Worm (Caenorhabditis elegans): ENCODE measurements around the gene osg-1.
A peak's percentile ranks its signal among the peaks of the same experiment; 100 is the strongest.

Gene osg-1

ce11 chrIII:5500732-5501131 lies 13.4 kb downstream of the osg-1 start (continued):
- TF ChIP-seq aptf-3 (GFP tag; IDR thresholded peaks at IDR 0.05), result no peak

DNA sequence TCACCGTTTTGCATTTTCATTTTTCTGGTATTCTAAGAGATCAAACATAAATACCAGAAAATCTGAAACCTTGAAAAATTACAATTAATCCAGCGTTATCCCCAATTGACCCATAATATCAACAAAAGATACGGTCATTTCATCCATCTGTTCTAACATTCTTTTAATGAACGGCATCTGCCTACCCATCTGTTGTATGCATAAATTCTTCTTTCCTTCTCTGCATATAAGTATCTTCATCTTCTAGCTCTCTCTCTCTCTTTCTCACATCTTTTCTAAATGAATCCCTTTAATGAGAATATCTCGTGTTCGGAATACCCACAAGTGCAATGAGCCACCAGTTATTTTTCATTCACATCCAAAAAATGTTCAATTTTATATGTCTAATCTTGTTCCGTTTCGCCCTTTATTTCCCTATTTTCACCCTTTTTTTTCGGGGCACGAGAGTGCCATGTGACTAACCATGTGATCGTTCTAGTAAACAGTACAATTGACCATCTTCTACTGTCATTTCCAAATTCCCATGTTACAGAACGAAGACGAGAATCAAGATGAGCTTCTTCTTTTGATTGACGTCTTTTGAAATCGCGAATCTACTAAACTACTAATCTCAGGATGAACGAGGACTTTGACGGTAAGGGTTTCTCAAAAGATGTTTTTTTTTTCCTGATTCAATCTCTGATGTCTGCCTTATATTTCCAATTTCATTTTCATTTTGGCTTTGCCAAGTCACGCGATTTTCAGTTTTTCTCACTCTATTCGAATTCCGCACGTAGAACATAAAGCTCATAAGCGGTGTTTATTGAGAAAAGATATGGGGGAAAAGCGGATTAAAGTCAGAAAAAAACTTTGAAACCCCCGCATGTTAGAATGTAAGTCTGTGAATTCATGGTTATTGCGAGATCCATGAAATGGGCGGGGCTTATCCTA lies 14.3 kb downstream of the osg-1 start, which contains the start of gene R02F2.1:
R02F2.1 (plus strand) TSS at position 528 of the 930 bp plus-strand sequence.
- no peak for TF ChIP-seq lsy-27 (tag; optimal IDR thresholded peaks at IDR 0.05; ENCODE audit: borderline replicate concordance, insufficient read depth)
- no peak for TF ChIP-seq snpc-1.1 (tag; optimal IDR thresholded peaks at IDR 0.05; ENCODE audit: insufficient read depth)
- no peak for TF ChIP-seq lin-40 (tag; optimal IDR thresholded peaks at IDR 0.05)
- no peak for TF ChIP-seq K11D2.4 (GFP tag; IDR thresholded peaks at IDR 0.05)
- no peak for TF ChIP-seq F52B5.7 (tag; optimal IDR thresholded peaks at IDR 0.05)
- no peak for TF ChIP-seq F23B12.7 (tag; optimal IDR thresholded peaks at IDR 0.05; ENCODE audit: insufficient read depth)
- TF ChIP-seq hmg-20 (GFP tag; IDR thresholded peaks at IDR 0.05), result no peak
- no peak for TF ChIP-seq fkh-3 (tag; optimal IDR thresholded peaks at IDR 0.05)
- no peak for TF ChIP-seq rpc-1 (optimal IDR thresholded peaks at IDR 0.05)
- TF ChIP-seq rpc-1 (tag; optimal IDR thresholded peaks at IDR 0.05), result no peak
- no peak for TF ChIP-seq madf-6 (GFP tag; IDR thresholded peaks at IDR 0.05)
- TF ChIP-seq nfya-2 (GFP tag; IDR thresholded peaks at IDR 0.05), result no peak
- no peak for TF ChIP-seq him-1 (tag; optimal IDR thresholded peaks at IDR 0.05)
- no peak for TF ChIP-seq nhr-179 (tag; optimal IDR thresholded peaks at IDR 0.05)
- TF ChIP-seq hlh-12 (tag; optimal IDR thresholded peaks at IDR 0.05), result no peak
- no peak for TF ChIP-seq snpc-1.3 (tag; optimal IDR thresholded peaks at IDR 0.05; ENCODE audit: insufficient read depth)
- no peak for TF ChIP-seq attf-5 (GFP tag; optimal IDR thresholded peaks at IDR 0.05)
- no peak for TF ChIP-seq lin-54 (GFP tag; optimal IDR thresholded peaks at IDR 0.05)
- no peak for TF ChIP-seq unc-62 (GFP tag; optimal IDR thresholded peaks at IDR 0.05)
- TF ChIP-seq madf-10 (tag; optimal IDR thresholded peaks at IDR 0.05), result no peak
- no peak for TF ChIP-seq ztf-3 (GFP tag; optimal IDR thresholded peaks at IDR 0.05)
- TF ChIP-seq chd-7 (tag; optimal IDR thresholded peaks at IDR 0.05), result no peak
- no peak for TF ChIP-seq mes-4 (tag; optimal IDR thresholded peaks at IDR 0.05)
- TF ChIP-seq F33H1.4 (GFP tag; IDR thresholded peaks at IDR 0.05), result no peak
- TF ChIP-seq ceh-79 (tag; optimal IDR thresholded peaks at IDR 0.05), result no peak
- TF ChIP-seq mcd-1 (GFP tag; IDR thresholded peaks at IDR 0.05), result no peak
- no peak for TF ChIP-seq T07F8.4 (tag; optimal IDR thresholded peaks at IDR 0.05)
- TF ChIP-seq madf-8 (GFP tag; conservative IDR thresholded peaks at IDR 0.05), result no peak
- 0 out of 2 replicates have a peak, but pooled peaks have one; percentile 26 for TF ChIP-seq cebp-1 (GFP tag; IDR thresholded peaks at IDR 0.05)
- peak; percentile 67 for TF ChIP-seq cebp-1 (tag; optimal IDR thresholded peaks at IDR 0.05)
- TF ChIP-seq ztf-26 (tag; optimal IDR thresholded peaks at IDR 0.05), result peak; percentile 39
- TF ChIP-seq repo-1 (tag; optimal IDR thresholded peaks at IDR 0.05), result no peak
- peak; percentile 18 for TF ChIP-seq nhr-80 (tag; optimal IDR thresholded peaks at IDR 0.05)
- TF ChIP-seq aptf-2 (GFP tag; conservative IDR thresholded peaks at IDR 0.05), result no peak
- no peak for TF ChIP-seq F49E8.2 (tag; optimal IDR thresholded peaks at IDR 0.05; ENCODE audit: insufficient read depth)
- no peak for TF ChIP-seq Y95B8A.8 (GFP tag; IDR thresholded peaks at IDR 0.05)
- no peak for TF ChIP-seq ztf-6 (GFP tag; IDR thresholded peaks at IDR 0.05)
- TF ChIP-seq T26A5.8 (tag; optimal IDR thresholded peaks at IDR 0.05), result no peak
- no peak for TF ChIP-seq F37B4.10 (GFP tag; IDR thresholded peaks at IDR 0.05)
- TF ChIP-seq madf-3 (GFP tag; IDR thresholded peaks at IDR 0.05), result 0 out of 2 replicates have a peak, but pooled peaks have one; percentile 23
- TF ChIP-seq ceh-58 (GFP tag; IDR thresholded peaks at IDR 0.05), result no peak
- no peak for TF ChIP-seq C06A6.2 (GFP tag; conservative IDR thresholded peaks at IDR 0.05)
- TF ChIP-seq lin-26 (GFP tag; IDR thresholded peaks at IDR 0.05), result peak; percentile 66; the same call in 1 of the 2 replicates
- TF ChIP-seq dox-1 (GFP tag; IDR thresholded peaks at IDR 0.05), result no peak
- TF ChIP-seq F22D6.2 (tag; optimal IDR thresholded peaks at IDR 0.05), result no peak
